Worm (Caenorhabditis elegans) whole organism, young adult: ENCODE results near the gene srw-73.

ENCODE experiments used
- F37B4.10 ChIP-seq: fragments of 200-800 bp; sonication (Bioruptor generic); IDR thresholded peaks from 2 replicates; pipeline ENCODE4 v1.3.6; 2022; ENCODE audit warnings: missing genetic modification characterization, missing compliant biosample characterization
- F57C9.4 ChIP-seq: sonication (generic microtip); optimal IDR thresholded peaks from 2 replicates; lab custom pipeline; 2017; ENCODE audit warnings: mild to moderate bottlenecking, missing genetic modification characterization, missing compliant biosample characterization
- Y56A3A.18 ChIP-seq: fragments of 200-800 bp; sonication (Bioruptor generic); IDR thresholded peaks from 2 replicates; pipeline ENCODE4 v1.3.6; 2022; ENCODE audit warnings: missing genetic modification reagents, missing genetic modification characterization, missing compliant biosample characterization
- bed-1 ChIP-seq: fragments of 200-800 bp; sonication (Bioruptor generic); IDR thresholded peaks from 2 replicates; pipeline ENCODE4 v1.3.6; 2022; ENCODE audit warnings: missing genetic modification reagents, missing genetic modification characterization, missing compliant biosample characterization
- fkh-3 ChIP-seq: sonication (generic microtip); optimal IDR thresholded peaks from 2 replicates; lab custom pipeline; 2016; ENCODE audit warnings: mild to moderate bottlenecking, missing genetic modification characterization, missing compliant biosample characterization
- lag-1 ChIP-seq: fragments of 200-800 bp; sonication (Bioruptor generic); IDR thresholded peaks from 2 replicates; pipeline ENCODE4 v1.3.6; 2022; ENCODE audit warnings: missing genetic modification reagents, missing genetic modification characterization, missing compliant biosample characterization
- snpc-4 ChIP-seq, 5 experiments: fragments of 150-350 bp in 1 of 5; sonication (generic microtip) in 4 of 5; optimal IDR thresholded peaks; 2 replicates each; lab custom pipeline; 2014 to 2018; ENCODE audit warnings: missing genetic modification characterization in 5 of 5, missing biosample characterization in 3 of 5, antibody characterized with exemption in 2 of 5, mild to moderate bottlenecking in 2 of 5, missing compliant biosample characterization in 2 of 5, missing genotype in 2 of 5, moderate library complexity in 2 of 5, missing genetic modification reagents in 1 of 5
- ztf-22 ChIP-seq: fragments of 200-800 bp; sonication (Bioruptor generic); optimal IDR thresholded peaks from 2 replicates; lab custom pipeline; 2018; ENCODE audit warnings: mild to moderate bottlenecking, missing genetic modification characterization, moderate library complexity, missing compliant biosample characterization

DNA sequence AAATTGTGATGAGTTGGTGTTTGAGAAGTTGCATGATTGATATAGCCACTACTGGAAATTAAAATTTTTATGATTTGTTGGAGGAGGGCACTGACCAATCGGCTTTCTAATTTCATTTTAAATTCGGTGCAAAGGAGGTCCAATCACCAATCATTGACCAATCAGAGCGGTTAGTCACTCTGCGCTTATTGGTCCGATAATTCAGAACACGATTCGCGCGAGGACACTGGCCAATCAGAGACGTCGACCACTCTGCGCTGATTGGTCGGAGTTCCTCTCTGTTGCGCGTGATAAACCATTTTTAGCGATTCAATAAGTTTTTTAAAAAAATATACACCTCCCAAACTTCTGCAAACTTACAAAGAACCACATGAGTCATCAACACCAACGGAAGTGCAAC is 11.5 kb upstream of the srw-73 start:
- no peak for TF ChIP-seq F57C9.4
- TF ChIP-seq ztf-22 (GFP tag; lab: Kevin White, UChicago) = no peak
- no peak for TF ChIP-seq lag-1 (GFP tag; lab: Robert Waterston, UW)
- no peak for TF ChIP-seq Y56A3A.18 (GFP tag; lab: Robert Waterston, UW)
- TF ChIP-seq F37B4.10 (GFP tag; lab: Robert Waterston, UW) = no peak
- no peak for TF ChIP-seq snpc-4 (GFP tag; optimal IDR thresholded peaks at IDR 0.05; lab: Kevin White, UChicago)
- no peak for TF ChIP-seq snpc-4 (tag; optimal IDR thresholded peaks at IDR 0.05; lab: Kevin White, UChicago)
- TF ChIP-seq bed-1 (GFP tag; lab: Robert Waterston, UW) = no peak
- no peak for TF ChIP-seq fkh-3 (tag; lab: Kevin White, UChicago)
